Worm (Caenorhabditis elegans) whole organism, L1 larva: ENCODE results near the gene F13H8.11.

ENCODE experiments used
- C04F5.9 ChIP-seq: sonication (generic microtip); optimal IDR thresholded peaks from 2 replicates; lab custom pipeline; 2016; ENCODE audit warnings: missing genetic modification characterization, missing compliant biosample characterization
- F16B12.6 ChIP-seq: fragments of 150-350 bp; optimal IDR thresholded peaks from 2 replicates; lab custom pipeline; 2014; ENCODE audit warnings: missing biosample characterization, missing genetic modification characterization
- aha-1 ChIP-seq: fragments of 150-350 bp; optimal IDR thresholded peaks from 2 replicates; lab custom pipeline; 2014; ENCODE audit warnings: missing biosample characterization, missing genetic modification characterization
- alr-1 ChIP-seq: fragments of 200-800 bp; sonication (Bioruptor generic); optimal IDR thresholded peaks from 2 replicates; lab custom pipeline; 2018; ENCODE audit warnings: borderline replicate concordance, mild to moderate bottlenecking, missing genetic modification characterization, missing compliant biosample characterization
- ama-1 ChIP-seq: fragments of 150-350 bp; optimal IDR thresholded peaks from 2 replicates; lab custom pipeline; 2014
- blmp-1 ChIP-seq: fragments of 150-350 bp; optimal IDR thresholded peaks from 2 replicates; lab custom pipeline; 2014; ENCODE audit warnings: missing biosample characterization, missing genetic modification characterization
- ceh-63 ChIP-seq: fragments of 200-800 bp; sonication (Bioruptor generic); optimal IDR thresholded peaks from 2 replicates; lab custom pipeline; 2018; ENCODE audit warnings: mild to moderate bottlenecking, missing genetic modification characterization, missing compliant biosample characterization
- ceh-8 ChIP-seq: fragments of 200-800 bp; sonication (Bioruptor generic); optimal IDR thresholded peaks from 2 replicates; lab custom pipeline; 2018; ENCODE audit warnings: mild to moderate bottlenecking, missing genetic modification characterization, moderate library complexity, missing compliant biosample characterization
- ceh-82 ChIP-seq, 3 experiments: fragments of 150-350 bp in 1 of 3; sonication (generic microtip) in 2 of 3; optimal IDR thresholded peaks; 2 replicates each; lab custom pipeline; 2014 to 2017; ENCODE audit warnings: missing biosample characterization in 3 of 3, missing genetic modification characterization in 3 of 3
- ceh-90 ChIP-seq: sonication (generic microtip); optimal IDR thresholded peaks from 2 replicates; lab custom pipeline; 2016; ENCODE audit warnings: missing genetic modification characterization, missing compliant biosample characterization
- dpl-1 ChIP-seq, 3 experiments: fragments of 150-350 bp in 2 of 3; sonication (generic microtip) in 1 of 3; optimal IDR thresholded peaks; 2 replicates each; lab custom pipeline; 2014 to 2017; ENCODE audit warnings: missing biosample characterization in 3 of 3, missing genetic modification characterization in 3 of 3, missing genetic modification reagents in 3 of 3
- dsc-1 ChIP-seq: sonication (generic microtip); optimal IDR thresholded peaks from 2 replicates; lab custom pipeline; 2016; ENCODE audit warnings: mild to moderate bottlenecking, missing genetic modification characterization, missing compliant biosample characterization
- efl-3 ChIP-seq: fragments of 200-800 bp; sonication (Bioruptor generic); optimal IDR thresholded peaks from 2 replicates; lab custom pipeline; 2018; ENCODE audit warnings: mild to moderate bottlenecking, missing genetic modification characterization, missing compliant biosample characterization
- egl-13 ChIP-seq: sonication (generic microtip); optimal IDR thresholded peaks from 2 replicates; lab custom pipeline; 2016; ENCODE audit warnings: missing genotype, missing genetic modification reagents, missing genetic modification characterization, missing compliant biosample characterization
- elt-2 ChIP-seq: sonication (generic microtip); optimal IDR thresholded peaks from 2 replicates; lab custom pipeline; 2016; ENCODE audit warnings: missing genetic modification characterization, mild to moderate bottlenecking, inconsistent platforms, missing compliant biosample characterization, missing genetic modification reagents
- elt-3 ChIP-seq, 6 experiments: fragments of 150-350 bp in 1 of 6; sonication (generic microtip); optimal IDR thresholded peaks; 2 replicates each; lab custom pipeline; 2017 to 2018; ENCODE audit warnings: missing biosample characterization in 6 of 6, missing genetic modification characterization in 6 of 6, inconsistent platforms in 1 of 6
- ets-5 ChIP-seq: fragments of 200-800 bp; sonication (Bioruptor generic); IDR thresholded peaks from 2 replicates; pipeline ENCODE4 v1.3.6; 2022; ENCODE audit warnings: missing genetic modification characterization, missing compliant biosample characterization
- fkh-10 ChIP-seq: sonication (generic microtip); optimal IDR thresholded peaks from 2 replicates; lab custom pipeline; 2017; ENCODE audit warnings: missing biosample characterization, missing genetic modification reagents, missing genetic modification characterization
- fkh-8 ChIP-seq: sonication (generic microtip); optimal IDR thresholded peaks from 2 replicates; lab custom pipeline; 2016; ENCODE audit warnings: mild to moderate bottlenecking, missing genetic modification characterization, missing compliant biosample characterization
- grh-1 ChIP-seq: fragments of 200-800 bp; sonication (Bioruptor generic); IDR thresholded peaks from 2 replicates; pipeline ENCODE4 v1.3.6; 2022; ENCODE audit warnings: missing genetic modification reagents, missing genetic modification characterization, missing compliant biosample characterization
- hlh-17 ChIP-seq: fragments of 200-800 bp; sonication (Bioruptor generic); optimal IDR thresholded peaks from 2 replicates; lab custom pipeline; 2018; ENCODE audit warnings: missing genetic modification characterization, mild to moderate bottlenecking, missing compliant biosample characterization, moderate library complexity, borderline replicate concordance
- irx-1 ChIP-seq: sonication (generic microtip); optimal IDR thresholded peaks from 2 replicates; lab custom pipeline; 2016; ENCODE audit warnings: missing genetic modification characterization, missing compliant biosample characterization
- lin-15B ChIP-seq: fragments of 150-350 bp; sonication (generic microtip); optimal IDR thresholded peaks from 3 replicates; lab custom pipeline; 2014; ENCODE audit warnings: missing biosample characterization, missing genetic modification characterization
- lin-35 ChIP-seq, 2 experiments: fragments of 150-350 bp; optimal IDR thresholded peaks; 2 replicates each; lab custom pipeline; 2014; ENCODE audit warnings: missing biosample characterization in 2 of 2, missing genetic modification characterization in 2 of 2, missing genetic modification reagents in 2 of 2
- lin-39 ChIP-seq: fragments of 150-350 bp; optimal IDR thresholded peaks from 2 replicates; lab custom pipeline; 2014; ENCODE audit warnings: missing biosample characterization, missing genetic modification reagents, missing genetic modification characterization
- lir-3 ChIP-seq: sonication (generic microtip); optimal IDR thresholded peaks from 2 replicates; lab custom pipeline; 2016; ENCODE audit warnings: mild to moderate bottlenecking, missing genetic modification characterization, moderate library complexity, missing compliant biosample characterization; ENCODE audit not compliant: poor library complexity
- mab-9 ChIP-seq: fragments of 200-800 bp; sonication (Bioruptor generic); IDR thresholded peaks from 2 replicates; pipeline ENCODE4 v1.3.6; 2022; ENCODE audit warnings: missing genetic modification reagents, missing genetic modification characterization, missing compliant biosample characterization
- mdl-1 ChIP-seq, 2 experiments: fragments of 150-350 bp; optimal IDR thresholded peaks; 2 replicates each; lab custom pipeline; 2014 to 2017; ENCODE audit warnings: missing biosample characterization in 2 of 2, missing genetic modification characterization in 2 of 2, inconsistent platforms in 1 of 2
- mep-1 ChIP-seq: fragments of 150-350 bp; optimal IDR thresholded peaks from 2 replicates; lab custom pipeline; 2014; ENCODE audit warnings: missing biosample characterization, missing genetic modification characterization
- nhr-12 ChIP-seq: sonication (generic microtip); optimal IDR thresholded peaks from 2 replicates; lab custom pipeline; 2017; ENCODE audit warnings: missing biosample characterization, missing genetic modification characterization
- nhr-19 ChIP-seq: fragments of 200-800 bp; sonication (Bioruptor generic); conservative IDR thresholded peaks from 2 replicates; pipeline ENCODE4 v1.3.6; 2022; ENCODE audit warnings: missing genetic modification characterization, missing compliant biosample characterization
- nhr-20 ChIP-seq: sonication (generic microtip); optimal IDR thresholded peaks from 2 replicates; lab custom pipeline; 2016; ENCODE audit warnings: mild to moderate bottlenecking, missing genetic modification characterization, missing compliant biosample characterization
- nhr-237 ChIP-seq: fragments of 150-350 bp; optimal IDR thresholded peaks from 2 replicates; lab custom pipeline; 2014; ENCODE audit warnings: missing biosample characterization, missing genetic modification characterization
- nhr-28 ChIP-seq: fragments of 150-350 bp; optimal IDR thresholded peaks from 2 replicates; lab custom pipeline; 2014; ENCODE audit warnings: missing biosample characterization, missing genetic modification characterization
- nhr-76 ChIP-seq: sonication (generic microtip); optimal IDR thresholded peaks from 2 replicates; lab custom pipeline; 2017; ENCODE audit warnings: missing biosample characterization, missing genetic modification characterization
- nhr-84 ChIP-seq: sonication (generic microtip); optimal IDR thresholded peaks from 2 replicates; lab custom pipeline; 2017; ENCODE audit warnings: missing biosample characterization, missing genetic modification characterization
- nhr-85 ChIP-seq: sonication (generic microtip); peaks from one replicate; lab custom pipeline; 2016; ENCODE audit warnings: missing genetic modification characterization, inconsistent platforms, missing compliant biosample characterization
- nhr-90 ChIP-seq: sonication (generic microtip); optimal IDR thresholded peaks from 2 replicates; lab custom pipeline; 2016; ENCODE audit warnings: mild to moderate bottlenecking, missing genetic modification characterization, missing compliant biosample characterization; ENCODE audit not compliant: poor library complexity
- pag-3 ChIP-seq: sonication (generic microtip); optimal IDR thresholded peaks from 2 replicates; lab custom pipeline; 2017; ENCODE audit warnings: missing genetic modification characterization, mild to moderate bottlenecking, missing compliant biosample characterization, antibody characterized with exemption, borderline replicate concordance; ENCODE audit not compliant: insufficient read depth
- pqm-1 ChIP-seq: sonication (generic microtip); optimal IDR thresholded peaks from 3 replicates; lab custom pipeline; 2017; ENCODE audit warnings: missing biosample characterization, missing genetic modification characterization
- rnt-1 ChIP-seq: sonication (generic microtip); optimal IDR thresholded peaks from 2 replicates; lab custom pipeline; 2016; ENCODE audit warnings: mild to moderate bottlenecking, missing genetic modification characterization, moderate library complexity, missing compliant biosample characterization
- skn-1 ChIP-seq: fragments of 150-350 bp; optimal IDR thresholded peaks from 2 replicates; lab custom pipeline; 2014; ENCODE audit warnings: missing biosample characterization, missing genetic modification characterization
- tbx-2 ChIP-seq: sonication (generic microtip); optimal IDR thresholded peaks from 2 replicates; lab custom pipeline; 2016; ENCODE audit warnings: missing genetic modification characterization, missing compliant biosample characterization
- tlp-1 ChIP-seq: fragments of 150-350 bp; optimal IDR thresholded peaks from 2 replicates; lab custom pipeline; 2014; ENCODE audit warnings: missing biosample characterization, missing genetic modification characterization
- unc-130 ChIP-seq: fragments of 150-350 bp; optimal IDR thresholded peaks from 2 replicates; lab custom pipeline; 2017; ENCODE audit warnings: missing biosample characterization, missing genetic modification characterization, inconsistent platforms
- unc-30 ChIP-seq: sonication (generic microtip); optimal IDR thresholded peaks from 2 replicates; lab custom pipeline; 2017; ENCODE audit warnings: missing biosample characterization, missing genetic modification characterization
- unc-62 ChIP-seq: fragments of 150-350 bp; optimal IDR thresholded peaks from 2 replicates; lab custom pipeline; 2014; ENCODE audit warnings: missing biosample characterization, missing genetic modification reagents, missing genetic modification characterization
- unc-86 ChIP-seq: sonication (generic microtip); optimal IDR thresholded peaks from 2 replicates; lab custom pipeline; 2016; ENCODE audit warnings: missing genetic modification characterization, missing compliant biosample characterization
- unc-98 ChIP-seq: fragments of 200-800 bp; sonication (Bioruptor generic); IDR thresholded peaks from 2 replicates; pipeline ENCODE4 v1.3.6; 2022; ENCODE audit warnings: missing genetic modification characterization, missing compliant biosample characterization
- xbp-1 ChIP-seq: sonication (generic microtip); optimal IDR thresholded peaks from 2 replicates; lab custom pipeline; 2016; ENCODE audit warnings: missing genetic modification characterization, missing compliant biosample characterization
- zip-4 ChIP-seq: fragments of 200-800 bp; sonication (Bioruptor generic); optimal IDR thresholded peaks from 2 replicates; lab custom pipeline; 2018; ENCODE audit warnings: mild to moderate bottlenecking, missing genetic modification characterization, moderate library complexity, missing compliant biosample characterization
- ztf-11 ChIP-seq, 2 experiments: sonication (generic microtip); optimal IDR thresholded peaks; 2 replicates each; lab custom pipeline; 2016 to 2017; ENCODE audit warnings: missing genetic modification characterization in 2 of 2, missing biosample characterization in 1 of 2, missing compliant biosample characterization in 1 of 2
- ztf-4 ChIP-seq: fragments of 150-350 bp; optimal IDR thresholded peaks from 2 replicates; lab custom pipeline; 2014; ENCODE audit warnings: missing biosample characterization, missing genetic modification characterization

The F13H8.11 gene

DNA sequence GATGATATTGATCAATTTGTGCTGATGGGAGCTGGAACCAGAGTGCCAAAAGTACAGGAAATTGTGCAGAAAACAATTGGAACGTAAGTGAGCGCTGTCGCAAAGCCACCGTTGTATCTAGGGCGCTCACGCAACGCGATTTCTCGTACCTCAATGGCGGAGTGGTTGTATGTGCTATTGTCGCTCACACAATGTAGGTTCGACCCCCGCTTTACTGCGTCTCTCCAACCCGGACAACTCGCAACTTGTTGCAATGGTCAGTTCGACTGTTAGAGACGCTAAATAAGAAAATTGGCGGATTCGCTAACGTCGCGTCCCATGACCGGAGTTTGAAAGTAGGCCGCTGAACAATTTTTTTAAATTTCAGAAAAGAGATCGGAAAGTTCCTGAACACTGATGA is 11.3 kb downstream of the F13H8.11 start (continued):
- TF ChIP-seq grh-1 (no peak), lir-3 (peak; percentile 40), lin-35 (GFP tag; optimal IDR thresholded peaks at IDR 0.05; lab: Kevin White, UChicago) (peak; percentile 42 to 83), mdl-1 (tag; optimal IDR thresholded peaks at IDR 0.05; lab: Kevin White, UChicago) (peak in 1 of 2 experiments; percentile 49), xbp-1 (tag; lab: Kevin White, UChicago) (peak; percentile 20), ets-5 (GFP tag; lab: Robert Waterston, UW) (no peak), unc-30 (tag; lab: Kevin White, UChicago) (no peak), blmp-1 (tag; lab: Kevin White, UChicago) (no peak), unc-86 (peak; percentile 18), F16B12.6 (tag; lab: Kevin White, UChicago) (no peak), zip-4 (GFP tag; lab: Kevin White, UChicago) (no peak), elt-2 (peak; percentile 29), nhr-12 (tag; lab: Kevin White, UChicago) (no peak), egl-13 (no peak), ama-1 (lab: Kevin White, UChicago) (no peak), fkh-10 (no peak), ceh-8 (GFP tag; lab: Kevin White, UChicago) (no peak), nhr-19 (GFP tag; lab: Robert Waterston, UW) (peak; percentile 57), mab-9 (no peak), pqm-1 (no peak), aha-1 (tag; lab: Kevin White, UChicago) (no peak), tlp-1 (no peak), elt-3 (tag; optimal IDR thresholded peaks at IDR 0.05; lab: Kevin White, UChicago) (peak in 1 of 6 experiments; percentile 10), lin-15B (tag; lab: Kevin White, UChicago) (no peak), hlh-17 (GFP tag; lab: Kevin White, UChicago) (no peak), nhr-28 (tag; lab: Kevin White, UChicago) (no peak), nhr-90 (tag; lab: Kevin White, UChicago) (peak; percentile 64), nhr-84 (tag; lab: Kevin White, UChicago) (no peak), fkh-8 (tag; lab: Kevin White, UChicago) (no peak), rnt-1 (tag; lab: Kevin White, UChicago) (peak; percentile 52), pag-3 (tag; lab: Kevin White, UChicago) (no peak), alr-1 (tag; lab: Kevin White, UChicago) (no peak), ztf-4 (tag; lab: Kevin White, UChicago) (no peak), nhr-237 (no peak), mep-1 (tag; lab: Kevin White, UChicago) (peak; percentile 71), skn-1 (peak; percentile 27), nhr-20 (tag; lab: Kevin White, UChicago) (peak; percentile 45), nhr-76 (tag; lab: Kevin White, UChicago) (no peak), lin-39 (tag; lab: Kevin White, UChicago) (no peak), dsc-1 (peak; percentile 28), ceh-63 (GFP tag; lab: Kevin White, UChicago) (no peak), C04F5.9 (no peak), dpl-1 (GFP tag; optimal IDR thresholded peaks at IDR 0.05; lab: Kevin White, UChicago) (peak; percentile 54 to 68 (median 63)), ceh-82 (tag; optimal IDR thresholded peaks at IDR 0.05; lab: Kevin White, UChicago) (peak; percentile 4 to 36 (median 20)), unc-130 (peak; percentile 35), ztf-11 (tag; optimal IDR thresholded peaks at IDR 0.05; lab: Kevin White, UChicago) (no peak), tbx-2 (peak; percentile 24), nhr-85 (tag; lab: Kevin White, UChicago) (peak; percentile 80), efl-3 (no peak), unc-98 (no peak), ceh-90 (no peak), irx-1 (tag; lab: Kevin White, UChicago) (peak; percentile 31), unc-62 (no peak)
